Worm (Caenorhabditis elegans) whole organism, early embryonic: Measurements from ENCODE around the gene cutl-25.

Source experiments
- F13C5.2 ChIP-seq: sonication (generic microtip); optimal IDR thresholded peaks from 2 replicates; lab custom pipeline; 2017; ENCODE audit warnings: mild to moderate bottlenecking, missing genetic modification characterization, inconsistent platforms, missing compliant biosample characterization
- pes-1 ChIP-seq: fragments of 200-800 bp; sonication (Bioruptor generic); IDR thresholded peaks from 2 replicates; pipeline ENCODE4 v1.3.6; 2022; ENCODE audit warnings: missing genetic modification reagents, missing genetic modification characterization, missing compliant biosample characterization

DNA sequence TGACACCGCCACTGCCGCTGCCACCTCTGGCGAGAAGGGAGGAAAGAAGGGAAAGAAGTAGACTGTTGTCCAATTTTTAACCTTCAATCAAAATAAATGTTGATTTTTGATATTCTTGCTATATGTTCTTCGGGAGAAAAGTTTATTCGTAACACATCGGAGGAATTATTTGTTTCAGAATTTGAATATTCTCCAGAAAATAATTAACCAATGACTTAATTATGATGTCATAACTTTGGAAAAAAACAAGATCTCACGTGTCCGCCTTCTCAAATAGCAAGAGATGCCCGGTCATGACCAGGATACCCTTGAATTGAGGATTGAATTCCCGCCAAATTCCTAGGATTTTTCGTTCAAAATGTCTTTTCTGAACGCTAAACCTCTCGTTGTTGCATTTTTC is 22.2 kb upstream of the cutl-25 start:
- TF ChIP-seq F13C5.2 (tag; lab: Kevin White, UChicago) = no peak
- TF ChIP-seq pes-1 (GFP tag; lab: Robert Waterston, UW) = no peak
